Worm (Caenorhabditis elegans): Measurements from ENCODE around the gene K06A9.3.
A peak's percentile ranks its signal among the peaks of the same experiment; 100 is the strongest.

DNA sequence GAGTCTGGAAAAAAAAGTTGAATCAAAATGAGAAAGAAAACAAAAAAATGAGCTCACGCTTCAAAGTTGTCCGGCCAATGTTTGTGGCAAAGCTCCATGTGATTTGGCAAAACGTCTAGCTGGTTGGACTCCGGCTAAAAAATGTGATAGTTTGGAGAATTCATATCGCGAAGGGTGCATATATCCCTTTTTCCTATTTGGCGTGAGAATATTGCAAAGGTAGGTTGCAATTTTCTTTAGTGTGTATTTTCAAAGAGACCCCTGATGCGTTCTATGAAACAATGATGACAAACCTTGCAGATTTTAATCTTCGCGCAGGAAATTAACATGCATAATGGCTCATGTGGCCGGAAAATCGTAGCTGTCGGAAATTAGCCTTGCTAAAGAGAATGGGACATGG lies 43.0 kb downstream of the K06A9.3 start:
- TF ChIP-seq R02D3.7 (tag; optimal IDR thresholded peaks at IDR 0.05): no peak
- TF ChIP-seq F37D6.2 (tag; optimal IDR thresholded peaks at IDR 0.05): no peak
- no peak for TF ChIP-seq nhr-25 (tag; optimal IDR thresholded peaks at IDR 0.05; ENCODE audit: borderline replicate concordance, insufficient read depth)
- no peak for TF ChIP-seq ama-1 (optimal IDR thresholded peaks at IDR 0.05)
- 0 out of 2 replicates have a peak, but pooled peaks have one; percentile 12 for TF ChIP-seq dmd-6 (GFP tag; IDR thresholded peaks at IDR 0.05)
- TF ChIP-seq nhr-11 (tag; optimal IDR thresholded peaks at IDR 0.05): no peak
- no peak for TF ChIP-seq aly-2 (tag; optimal IDR thresholded peaks at IDR 0.05)
- TF ChIP-seq zfp-3 (GFP tag; conservative IDR thresholded peaks at IDR 0.05): no peak
- TF ChIP-seq nhr-42 (GFP tag; IDR thresholded peaks at IDR 0.05): no peak
- no peak for TF ChIP-seq ZK546.5 (tag; optimal IDR thresholded peaks at IDR 0.05)
- TF ChIP-seq unc-39 (tag; optimal IDR thresholded peaks at IDR 0.05): no peak
- TF ChIP-seq hif-1 (tag; optimal IDR thresholded peaks at IDR 0.05): no peak
- no peak for TF ChIP-seq attf-4 (tag; optimal IDR thresholded peaks at IDR 0.05)
